Worm (Caenorhabditis elegans) whole organism, L2 larva: Measurements from ENCODE around the gene ZK185.2.

Experiments
- dmd-4 ChIP-seq: sonication (generic microtip); optimal IDR thresholded peaks from 2 replicates; lab custom pipeline; 2017; ENCODE audit warnings: missing biosample characterization, missing genetic modification characterization
- nhr-23 ChIP-seq: fragments of 150-350 bp; optimal IDR thresholded peaks from 2 replicates; lab custom pipeline; 2014; ENCODE audit warnings: missing biosample characterization, missing genetic modification reagents, missing genetic modification characterization
- skn-1 ChIP-seq: sonication (generic microtip); optimal IDR thresholded peaks from 2 replicates; lab custom pipeline; 2017; ENCODE audit warnings: missing biosample characterization, missing genetic modification characterization
- unc-62 ChIP-seq: fragments of 150-350 bp; optimal IDR thresholded peaks from 2 replicates; lab custom pipeline; 2014; ENCODE audit warnings: missing biosample characterization, missing genetic modification reagents, missing genetic modification characterization
- zag-1 ChIP-seq: fragments of 150-350 bp; optimal IDR thresholded peaks from 2 replicates; lab custom pipeline; 2014; ENCODE audit warnings: missing biosample characterization, missing genetic modification characterization
- ztf-11 ChIP-seq: sonication (generic microtip); optimal IDR thresholded peaks from 2 replicates; lab custom pipeline; 2017; ENCODE audit warnings: missing biosample characterization, missing genetic modification characterization

DNA sequence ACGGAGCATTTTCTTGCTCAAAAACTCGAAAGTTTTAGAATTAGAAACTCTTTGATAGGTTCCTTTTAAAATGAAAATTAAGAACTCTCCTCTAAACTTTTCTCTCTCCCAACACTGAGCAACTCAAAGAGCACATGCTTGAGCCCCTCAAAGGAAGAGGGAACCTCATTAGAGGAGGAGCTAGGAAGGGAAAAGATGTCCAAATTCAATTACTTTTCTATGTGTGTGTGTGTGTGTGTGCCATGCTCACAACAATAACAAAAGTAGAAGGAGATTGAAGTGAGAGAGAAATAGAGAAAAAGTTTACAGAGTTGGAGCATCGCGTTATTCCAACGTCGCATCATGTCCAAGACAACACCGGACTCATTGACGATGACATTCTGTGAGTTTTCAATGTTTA lies 49.6 kb downstream of the ZK185.2 start:
- TF ChIP-seq ztf-11 (tag; lab: Kevin White, UChicago), result no peak
- no peak for TF ChIP-seq skn-1 (tag; lab: Kevin White, UChicago)
- no peak for TF ChIP-seq unc-62 (GFP tag; lab: Kevin White, UChicago)
- peak; percentile 53 for TF ChIP-seq zag-1 (tag; lab: Kevin White, UChicago)
- TF ChIP-seq nhr-23, result no peak
- TF ChIP-seq dmd-4 (tag; lab: Kevin White, UChicago), result no peak
